Worm (Caenorhabditis elegans): Measurements from ENCODE around the gene fbxa-18.

The fbxa-18 gene

ce11 chrV:16163719-16164118, 21.2 kb downstream of the fbxa-18 start, which contains the start of gene F10A3.12:
TSS of gene F10A3.12 (plus strand) at chrV:16164019.
- TF ChIP-seq hmbx-1 (tag; optimal IDR thresholded peaks at IDR 0.05) = no peak
- TF ChIP-seq sea-1 (GFP tag; conservative IDR thresholded peaks at IDR 0.05) = no peak
- TF ChIP-seq hnd-1 (tag; optimal IDR thresholded peaks at IDR 0.05) = no peak
- no peak for TF ChIP-seq ama-1 (optimal IDR thresholded peaks at IDR 0.05)
- TF ChIP-seq hmg-4 (GFP tag; optimal IDR thresholded peaks at IDR 0.05) = no peak
- no peak for TF ChIP-seq ets-7 (tag; optimal IDR thresholded peaks at IDR 0.05)
- no peak for TF ChIP-seq aly-1 (tag; optimal IDR thresholded peaks at IDR 0.05)
- TF ChIP-seq tbx-11 (GFP tag; IDR thresholded peaks at IDR 0.05) = no peak
- TF ChIP-seq flt-1 (GFP tag; IDR thresholded peaks at IDR 0.05) = no peak
- TF ChIP-seq tra-4 (tag; optimal IDR thresholded peaks at IDR 0.05) = no peak

ce11 chrV:16165936-16166335, 23.5 kb downstream of the fbxa-18 start, which contains the start of gene str-108:
TSS of gene str-108 (plus strand) at chrV:16166236.
- TF ChIP-seq ceh-36 (tag; optimal IDR thresholded peaks at IDR 0.05) = no peak

ce11 chrV:16169026-16169425, 26.6 kb downstream of the fbxa-18 start, which contains the start of gene str-111:
TSS of gene str-111 (minus strand) at chrV:16169126.
- TF ChIP-seq F13C5.2 (tag; optimal IDR thresholded peaks at IDR 0.05) = no peak
- TF ChIP-seq tbx-11 (GFP tag; IDR thresholded peaks at IDR 0.05) = no peak
- TF ChIP-seq hnd-1 (tag; optimal IDR thresholded peaks at IDR 0.05) = no peak
- TF ChIP-seq tbx-37 (GFP tag; conservative IDR thresholded peaks at IDR 0.05) = no peak
- no peak for TF ChIP-seq ceh-36 (tag; optimal IDR thresholded peaks at IDR 0.05)
- TF ChIP-seq ceh-13 (GFP tag; optimal IDR thresholded peaks at IDR 0.05) = no peak
- TF ChIP-seq sea-1 (GFP tag; conservative IDR thresholded peaks at IDR 0.05) = no peak
- no peak for TF ChIP-seq hmbx-1 (tag; optimal IDR thresholded peaks at IDR 0.05)
- no peak for TF ChIP-seq ama-1 (optimal IDR thresholded peaks at IDR 0.05)
- no peak for TF ChIP-seq flt-1 (GFP tag; IDR thresholded peaks at IDR 0.05)
- TF ChIP-seq hmg-4 (GFP tag; optimal IDR thresholded peaks at IDR 0.05) = no peak
- no peak for TF ChIP-seq scrt-1 (GFP tag; IDR thresholded peaks at IDR 0.05)
- TF ChIP-seq aly-1 (tag; optimal IDR thresholded peaks at IDR 0.05) = no peak
- no peak for TF ChIP-seq B0310.2 (tag; optimal IDR thresholded peaks at IDR 0.05)

ce11 chrV:16171721-16172120, 29.2 kb downstream of the fbxa-18 start, which contains the start of gene K05D4.9:
TSS of gene K05D4.9 (minus strand) at chrV:16171821.
- no peak for TF ChIP-seq tbx-11 (GFP tag; IDR thresholded peaks at IDR 0.05)
- TF ChIP-seq ets-7 (tag; optimal IDR thresholded peaks at IDR 0.05) = no peak
- TF ChIP-seq hnd-1 (tag; optimal IDR thresholded peaks at IDR 0.05) = no peak
- no peak for TF ChIP-seq ama-1 (optimal IDR thresholded peaks at IDR 0.05)
- no peak for TF ChIP-seq aly-1 (tag; optimal IDR thresholded peaks at IDR 0.05)

- TF ChIP-seq ets-7 (tag; optimal IDR thresholded peaks at IDR 0.05) (no peak), ama-1 (optimal IDR thresholded peaks at IDR 0.05) (no peak), hnd-1 (tag; optimal IDR thresholded peaks at IDR 0.05) (no peak), B0310.2 (tag; optimal IDR thresholded peaks at IDR 0.05) (no peak), tbx-11 (GFP tag; IDR thresholded peaks at IDR 0.05) (no peak), F13C5.2 (tag; optimal IDR thresholded peaks at IDR 0.05) (no peak), pes-1 (GFP tag; IDR thresholded peaks at IDR 0.05) (no peak), ceh-13 (GFP tag; optimal IDR thresholded peaks at IDR 0.05) (no peak), scrt-1 (GFP tag; IDR thresholded peaks at IDR 0.05) (no peak)
Measured at ce11 chrV:16174109-16174508, 31.6 kb downstream of the fbxa-18 start.

- TF ChIP-seq B0310.2 (tag; optimal IDR thresholded peaks at IDR 0.05) = no peak
- TF ChIP-seq sea-1 (GFP tag; conservative IDR thresholded peaks at IDR 0.05) = no peak
- no peak for TF ChIP-seq pes-1 (GFP tag; IDR thresholded peaks at IDR 0.05)
- no peak for TF ChIP-seq aly-1 (tag; optimal IDR thresholded peaks at IDR 0.05)
- TF ChIP-seq flt-1 (GFP tag; IDR thresholded peaks at IDR 0.05) = no peak
Measured at ce11 chrV:16175227-16175626, 32.8 kb downstream of the fbxa-18 start.

ce11 chrV:16175757-16176156, 33.3 kb downstream of the fbxa-18 start, which contains the start of gene cyp-33D1:
TSS of gene cyp-33D1 (minus strand) at chrV:16175857.
- TF ChIP-seq tbx-37 (GFP tag; conservative IDR thresholded peaks at IDR 0.05) (no peak), F13C5.2 (tag; optimal IDR thresholded peaks at IDR 0.05) (no peak), tbx-11 (GFP tag; IDR thresholded peaks at IDR 0.05) (no peak), ceh-13 (GFP tag; optimal IDR thresholded peaks at IDR 0.05) (no peak), pes-1 (GFP tag; IDR thresholded peaks at IDR 0.05) (no peak), hmg-4 (GFP tag; optimal IDR thresholded peaks at IDR 0.05) (no peak), flt-1 (GFP tag; IDR thresholded peaks at IDR 0.05) (no peak), ets-7 (tag; optimal IDR thresholded peaks at IDR 0.05) (no peak), ama-1 (optimal IDR thresholded peaks at IDR 0.05) (no peak), tra-4 (tag; optimal IDR thresholded peaks at IDR 0.05) (no peak), hnd-1 (tag; optimal IDR thresholded peaks at IDR 0.05) (no peak), ceh-36 (tag; optimal IDR thresholded peaks at IDR 0.05) (no peak), aly-1 (tag; optimal IDR thresholded peaks at IDR 0.05) (no peak), hmbx-1 (tag; optimal IDR thresholded peaks at IDR 0.05) (no peak), scrt-1 (GFP tag; IDR thresholded peaks at IDR 0.05) (no peak), sea-1 (GFP tag; conservative IDR thresholded peaks at IDR 0.05) (no peak), B0310.2 (tag; optimal IDR thresholded peaks at IDR 0.05) (no peak)

ce11 chrV:16180350-16180749, 37.9 kb downstream of the fbxa-18 start, which contains the start of gene str-106:
TSS of gene str-106 (plus strand) at chrV:16180650.
- TF ChIP-seq pes-1 (GFP tag; IDR thresholded peaks at IDR 0.05) = no peak
- no peak for TF ChIP-seq hnd-1 (tag; optimal IDR thresholded peaks at IDR 0.05)
- TF ChIP-seq ceh-13 (GFP tag; optimal IDR thresholded peaks at IDR 0.05) = no peak
- no peak for TF ChIP-seq tra-4 (tag; optimal IDR thresholded peaks at IDR 0.05)
- no peak for TF ChIP-seq hmbx-1 (tag; optimal IDR thresholded peaks at IDR 0.05)
- TF ChIP-seq ets-7 (tag; optimal IDR thresholded peaks at IDR 0.05) = no peak
- no peak for TF ChIP-seq sea-1 (GFP tag; conservative IDR thresholded peaks at IDR 0.05)
- no peak for TF ChIP-seq hmg-4 (GFP tag; optimal IDR thresholded peaks at IDR 0.05)
- TF ChIP-seq ceh-36 (tag; optimal IDR thresholded peaks at IDR 0.05) = no peak
- no peak for TF ChIP-seq B0310.2 (tag; optimal IDR thresholded peaks at IDR 0.05)
- TF ChIP-seq tbx-11 (GFP tag; IDR thresholded peaks at IDR 0.05) = no peak
- TF ChIP-seq F13C5.2 (tag; optimal IDR thresholded peaks at IDR 0.05) = no peak
- TF ChIP-seq aly-1 (tag; optimal IDR thresholded peaks at IDR 0.05) = no peak
- TF ChIP-seq ama-1 (optimal IDR thresholded peaks at IDR 0.05) = no peak
- no peak for TF ChIP-seq scrt-1 (GFP tag; IDR thresholded peaks at IDR 0.05)
- no peak for TF ChIP-seq tbx-37 (GFP tag; conservative IDR thresholded peaks at IDR 0.05)
- TF ChIP-seq flt-1 (GFP tag; IDR thresholded peaks at IDR 0.05) = no peak

All from whole organism, early embryonic.